Fruit fly (Drosophila melanogaster): ENCODE measurements around the gene wnd.

wnd gene

dm6 chr3L:19655923-19656322, 20.3 kb upstream of the wnd start (continued):
- TF ChIP-seq Taf1 (GFP tag; IDR thresholded peaks at IDR 0.05), result no peak
- peak; percentile 69; the same call in 2 of the 3 replicates for TF ChIP-seq ci (GFP tag; IDR thresholded peaks at IDR 0.05)
- TF ChIP-seq abd-A (tag; optimal IDR thresholded peaks at IDR 0.05), result no peak
- TF ChIP-seq sr (GFP tag; IDR thresholded peaks at IDR 0.05), result no peak
- 0 out of 2 replicates have a peak, but pooled peaks have one; percentile 36 for TF ChIP-seq slbo (GFP tag; IDR thresholded peaks at IDR 0.05)
- TF ChIP-seq jing (GFP tag; optimal IDR thresholded peaks at IDR 0.05), result no peak
- TF ChIP-seq CG6765 (GFP tag; optimal IDR thresholded peaks at IDR 0.05), result peak; percentile 48
- TF ChIP-seq ab (GFP tag; optimal IDR thresholded peaks at IDR 0.05), result no peak
- no peak for TF ChIP-seq sima (GFP tag; optimal IDR thresholded peaks at IDR 0.05)
- TF ChIP-seq ftz-f1 (GFP tag; optimal IDR thresholded peaks at IDR 0.05), result no peak
- no peak for TF ChIP-seq CG3065 (GFP tag; optimal IDR thresholded peaks at IDR 0.05)
- TF ChIP-seq CG15073 (GFP tag; optimal IDR thresholded peaks at IDR 0.05), result peak; percentile 6
- no peak for TF ChIP-seq nerfin-2 (GFP tag; IDR thresholded peaks at IDR 0.05; ENCODE audit: partially characterized antibody)
- TF ChIP-seq CG3163 (GFP tag; optimal IDR thresholded peaks at IDR 0.05), result no peak
- TF ChIP-seq sens-2 (GFP tag; IDR thresholded peaks at IDR 0.05), result no peak
- TF ChIP-seq CG7839 (tag; optimal IDR thresholded peaks at IDR 0.05), result peak; percentile 68
- no peak for TF ChIP-seq yki (optimal IDR thresholded peaks at IDR 0.05)
- TF ChIP-seq prd (optimal IDR thresholded peaks at IDR 0.05), result no peak
- TF ChIP-seq prd (GFP tag; IDR thresholded peaks at IDR 0.05), result peak; percentile 79
- no peak for TF ChIP-seq corto (GFP tag; optimal IDR thresholded peaks at IDR 0.05)
- TF ChIP-seq crol (GFP tag; IDR thresholded peaks at IDR 0.05), result no peak
- TF ChIP-seq Oaz (GFP tag; IDR thresholded peaks at IDR 0.05), result no peak
- no peak for TF ChIP-seq CG17612 (GFP tag; IDR thresholded peaks at IDR 0.05)
- peak; percentile 36 for TF ChIP-seq CG18619 (GFP tag; optimal IDR thresholded peaks at IDR 0.05)
- TF ChIP-seq MTF-1 (GFP tag; optimal IDR thresholded peaks at IDR 0.05; ENCODE audit: borderline replicate concordance), result no peak
- peak; percentile 54 for TF ChIP-seq CG12219 (GFP tag; optimal IDR thresholded peaks at IDR 0.05)
- TF ChIP-seq CG9727 (GFP tag; optimal IDR thresholded peaks at IDR 0.05), result peak; percentile 67
- TF ChIP-seq CG17829 (tag; optimal IDR thresholded peaks at IDR 0.05), result peak; percentile 61
- TF ChIP-seq grau (tag; optimal IDR thresholded peaks at IDR 0.05), result peak; percentile 55
- TF ChIP-seq CG17568 (GFP tag; optimal IDR thresholded peaks at IDR 0.05), result peak; percentile 44
- peak; percentile 86 for TF ChIP-seq Med (GFP tag)
- peak; percentile 44 for TF ChIP-seq az2 (GFP tag; optimal IDR thresholded peaks at IDR 0.05)
- no peak for TF ChIP-seq MESR4 (GFP tag; optimal IDR thresholded peaks at IDR 0.05)
- TF ChIP-seq CG7786 (GFP tag; optimal IDR thresholded peaks at IDR 0.05), result no peak
- TF ChIP-seq CG14014 (GFP tag; IDR thresholded peaks at IDR 0.05), result 0 out of 2 replicates have a peak, but pooled peaks have one; percentile 48
- TF ChIP-seq CG2712 (tag; optimal IDR thresholded peaks at IDR 0.05), result peak; percentile 77
- TF ChIP-seq shn (GFP tag; optimal IDR thresholded peaks at IDR 0.05), result no peak
- no peak for TF ChIP-seq NC2β (GFP tag; optimal IDR thresholded peaks at IDR 0.05)
- TF ChIP-seq CG9797 (GFP tag; optimal IDR thresholded peaks at IDR 0.05), result no peak
- no peak for TF ChIP-seq CG13894 (tag; optimal IDR thresholded peaks at IDR 0.05)
- TF ChIP-seq Bteb2 (GFP tag; optimal IDR thresholded peaks at IDR 0.05), result no peak
- no peak for TF ChIP-seq Side (GFP tag; optimal IDR thresholded peaks at IDR 0.05)
- TF ChIP-seq CG8359 (GFP tag; optimal IDR thresholded peaks at IDR 0.05; ENCODE audit: borderline replicate concordance), result peak; percentile 25
- TF ChIP-seq salm (tag; optimal IDR thresholded peaks at IDR 0.05), result peak; percentile 46
- TF ChIP-seq Vsx1 (GFP tag; optimal IDR thresholded peaks at IDR 0.05), result peak; percentile 32
- TF ChIP-seq CG11696 (GFP tag; IDR thresholded peaks at IDR 0.05), result no peak
- TF ChIP-seq pnt (GFP tag; optimal IDR thresholded peaks at IDR 0.05), result peak; percentile 2
- TF ChIP-seq CG12104 (GFP tag; optimal IDR thresholded peaks at IDR 0.05), result peak; percentile 59
- no peak for TF ChIP-seq dati (GFP tag; IDR thresholded peaks at IDR 0.05)
- peak; percentile 5 for TF ChIP-seq CG31365 (tag; optimal IDR thresholded peaks at IDR 0.05)
- peak; percentile 50 for TF ChIP-seq Ssrp (tag; optimal IDR thresholded peaks at IDR 0.05)
- peak; percentile 53 for TF ChIP-seq sqz (GFP tag; optimal IDR thresholded peaks at IDR 0.05)

Data from whole organism, embryonic.